Worm (Caenorhabditis elegans): ENCODE results near the gene ebax-1.

The ebax-1 gene

ce11 chrIV:10261061-10261460 lies 25.7 kb upstream of the ebax-1 start:
- peak; percentile 18 for TF ChIP-seq mxl-3 (GFP tag; optimal IDR thresholded peaks at IDR 0.05)
- peak; percentile 38 for TF ChIP-seq nhr-48 (tag; optimal IDR thresholded peaks at IDR 0.05)
- TF ChIP-seq ceh-44 (GFP tag; IDR thresholded peaks at IDR 0.05): no peak
- no peak for TF ChIP-seq vab-7 (GFP tag; IDR thresholded peaks at IDR 0.05)
- peak; percentile 22 for TF ChIP-seq nhr-28 (tag; optimal IDR thresholded peaks at IDR 0.05)
- no peak for TF ChIP-seq nhr-41 (GFP tag; IDR thresholded peaks at IDR 0.05)
- no peak for TF ChIP-seq nhr-10 (tag; optimal IDR thresholded peaks at IDR 0.05)
- no peak for TF ChIP-seq T26A8.4 (GFP tag; IDR thresholded peaks at IDR 0.05)
- peak; percentile 29 for TF ChIP-seq hlh-11 (tag; optimal IDR thresholded peaks at IDR 0.05)

- TF ChIP-seq nhr-42 (GFP tag; IDR thresholded peaks at IDR 0.05) (0 out of 2 replicates have a peak, but pooled peaks have one; percentile 9), madf-5 (GFP tag; IDR thresholded peaks at IDR 0.05) (peak in 1 of 2 experiments; percentile 85; a peak in 2 of 4 replicates), lim-7 (GFP tag; IDR thresholded peaks at IDR 0.05) (peak; percentile 66; the same call in 1 of the 2 replicates), set-16 (GFP tag; IDR thresholded peaks at IDR 0.05) (peak; percentile 75), F26F4.8 (GFP tag; conservative IDR thresholded peaks at IDR 0.05) (0 out of 2 replicates have a peak, but pooled peaks have one; percentile 54), ZK337.2 (GFP tag; IDR thresholded peaks at IDR 0.05) (0 out of 2 replicates have a peak, but pooled peaks have one; percentile 17), D1046.2 (GFP tag; IDR thresholded peaks at IDR 0.05) (0 out of 2 replicates have a peak, but pooled peaks have one; percentile 30), snpc-1.2 (GFP tag; IDR thresholded peaks at IDR 0.05) (peak; percentile 59; the same call in 1 of the 2 replicates)
Observed at ce11 chrIV:10262882-10263281, 23.9 kb upstream of the ebax-1 start.

ce11 chrIV:10269137-10269933 lies 17.4 kb upstream of the ebax-1 start, which contains the start of the genes nspd-7 and Y43C5A.2:
nspd-7 (minus strand) TSS chrIV:10269187.
Y43C5A.2 (plus strand) TSS chrIV:10269883.
- TF ChIP-seq tra-1 (GFP tag; IDR thresholded peaks at IDR 0.05): no peak
- no peak for TF ChIP-seq ceh-62 (tag; optimal IDR thresholded peaks at IDR 0.05)
- TF ChIP-seq fkh-10 (GFP tag; optimal IDR thresholded peaks at IDR 0.05): no peak
- no peak for TF ChIP-seq attf-4 (tag; optimal IDR thresholded peaks at IDR 0.05)
- peak; percentile 6 for TF ChIP-seq pqm-1 (tag; optimal IDR thresholded peaks at IDR 0.05)
- peak; percentile 8; the same call in 1 of the 2 replicates for TF ChIP-seq dmd-6 (GFP tag; IDR thresholded peaks at IDR 0.05)
- TF ChIP-seq ztf-7 (tag; optimal IDR thresholded peaks at IDR 0.05): no peak
- TF ChIP-seq nhr-28 (tag; optimal IDR thresholded peaks at IDR 0.05): peak; percentile 58
- peak in 1 of 2 experiments; percentile 51 for TF ChIP-seq unc-62 (GFP tag; optimal IDR thresholded peaks at IDR 0.05 in 1 of 2)
- no peak for TF ChIP-seq unc-62 (tag; optimal IDR thresholded peaks at IDR 0.05)
- no peak for TF ChIP-seq mdl-1 (tag; optimal IDR thresholded peaks at IDR 0.05)
- TF ChIP-seq php-3 (GFP tag; IDR thresholded peaks at IDR 0.05): 0 out of 2 replicates have a peak, but pooled peaks have one; percentile 13
- TF ChIP-seq nhr-10 (tag; optimal IDR thresholded peaks at IDR 0.05): no peak
- no peak for TF ChIP-seq T20F7.1 (GFP tag; optimal IDR thresholded peaks at IDR 0.05)
- no peak for TF ChIP-seq hif-1 (tag; optimal IDR thresholded peaks at IDR 0.05)
- no peak for TF ChIP-seq dpl-1 (GFP tag; optimal IDR thresholded peaks at IDR 0.05)

ce11 chrIV:10273360-10273759 lies 13.4 kb upstream of the ebax-1 start:
- TF ChIP-seq dmd-6 (GFP tag; IDR thresholded peaks at IDR 0.05) (no peak), arid-1 (GFP tag; conservative IDR thresholded peaks at IDR 0.05) (no peak), Y48G9A.11 (GFP tag; IDR thresholded peaks at IDR 0.05) (no peak), snpc-4 (tag; optimal IDR thresholded peaks at IDR 0.05) (no peak), mep-1 (tag; optimal IDR thresholded peaks at IDR 0.05) (no peak), aha-1 (tag) (peak; percentile 95), mdl-1 (tag; optimal IDR thresholded peaks at IDR 0.05) (no peak), unc-62 (GFP tag; optimal IDR thresholded peaks at IDR 0.05 in 1 of 2) (peak in 1 of 2 experiments; percentile 71), unc-62 (tag; optimal IDR thresholded peaks at IDR 0.05) (no peak)

Measured in whole organism, L4 larva.